Worm (Caenorhabditis elegans): Measurements from ENCODE around the gene vps-24.

Gene vps-24

ce11 chrII:5031612-5032011 lies 37.8 kb downstream of the vps-24 start, which contains the start of gene wdr-83:
Gene wdr-83 (minus strand): TSS chrII:5031712.
- TF ChIP-seq klf-2 (GFP tag; conservative IDR thresholded peaks at IDR 0.05) = no peak
- no peak for TF ChIP-seq flt-1 (GFP tag; IDR thresholded peaks at IDR 0.05)
- no peak for TF ChIP-seq T22C8.4 (GFP tag; IDR thresholded peaks at IDR 0.05)
- TF ChIP-seq tab-1 (GFP tag; IDR thresholded peaks at IDR 0.05) = no peak
- no peak for TF ChIP-seq ref-1 (GFP tag; conservative IDR thresholded peaks at IDR 0.05)
- TF ChIP-seq med-1 (GFP tag; optimal IDR thresholded peaks at IDR 0.05; ENCODE audit: insufficient read depth) = no peak
- no peak for TF ChIP-seq ztf-23 (GFP tag; IDR thresholded peaks at IDR 0.05)
- TF ChIP-seq ztf-29 (GFP tag; IDR thresholded peaks at IDR 0.05) = no peak
- no peak for TF ChIP-seq cog-1 (tag; optimal IDR thresholded peaks at IDR 0.05)

ce11 chrII:5032669-5033068 lies 38.9 kb downstream of the vps-24 start:
- peak; percentile 93 for TF ChIP-seq ref-1 (GFP tag; conservative IDR thresholded peaks at IDR 0.05)
- peak; percentile 74 for TF ChIP-seq med-1 (GFP tag; optimal IDR thresholded peaks at IDR 0.05; ENCODE audit: insufficient read depth)
- TF ChIP-seq klf-2 (GFP tag; conservative IDR thresholded peaks at IDR 0.05) = peak; percentile 89
- TF ChIP-seq ztf-29 (GFP tag; IDR thresholded peaks at IDR 0.05) = peak; percentile 99
- peak; percentile 95 for TF ChIP-seq cog-1 (tag; optimal IDR thresholded peaks at IDR 0.05)
- peak; percentile 97 for TF ChIP-seq tab-1 (GFP tag; IDR thresholded peaks at IDR 0.05)
- TF ChIP-seq ztf-23 (GFP tag; IDR thresholded peaks at IDR 0.05) = peak; percentile 93
- TF ChIP-seq T22C8.4 (GFP tag; IDR thresholded peaks at IDR 0.05) = peak; percentile 95
- peak; percentile 97 for TF ChIP-seq flt-1 (GFP tag; IDR thresholded peaks at IDR 0.05)

ce11 chrII:5033935-5034334 lies 40.1 kb downstream of the vps-24 start, which contains the start of gene F33G12.3:
Gene F33G12.3 (minus strand): TSS chrII:5034035.
- TF ChIP-seq ztf-23 (GFP tag; IDR thresholded peaks at IDR 0.05) = no peak
- no peak for TF ChIP-seq klf-2 (GFP tag; conservative IDR thresholded peaks at IDR 0.05)
- no peak for TF ChIP-seq ref-1 (GFP tag; conservative IDR thresholded peaks at IDR 0.05)
- no peak for TF ChIP-seq med-1 (GFP tag; optimal IDR thresholded peaks at IDR 0.05; ENCODE audit: insufficient read depth)
- no peak for TF ChIP-seq cog-1 (tag; optimal IDR thresholded peaks at IDR 0.05)

- TF ChIP-seq ztf-23 (GFP tag; IDR thresholded peaks at IDR 0.05) (no peak), med-1 (GFP tag; optimal IDR thresholded peaks at IDR 0.05; ENCODE audit: insufficient read depth) (no peak), T22C8.4 (GFP tag; IDR thresholded peaks at IDR 0.05) (no peak), flt-1 (GFP tag; IDR thresholded peaks at IDR 0.05) (no peak), cog-1 (tag; optimal IDR thresholded peaks at IDR 0.05) (no peak), tab-1 (GFP tag; IDR thresholded peaks at IDR 0.05) (no peak), ztf-29 (GFP tag; IDR thresholded peaks at IDR 0.05) (no peak), klf-2 (GFP tag; conservative IDR thresholded peaks at IDR 0.05) (no peak), ref-1 (GFP tag; conservative IDR thresholded peaks at IDR 0.05) (no peak)
These were observed 42.3 kb downstream of the vps-24 start, which contains the start of gene lrr-1 for ce11 chrII:5036128-5036527. Gene lrr-1 (minus strand): TSS chrII:5036439.

- TF ChIP-seq ref-1 (GFP tag; conservative IDR thresholded peaks at IDR 0.05) = no peak
- TF ChIP-seq med-1 (GFP tag; optimal IDR thresholded peaks at IDR 0.05; ENCODE audit: insufficient read depth) = no peak
- no peak for TF ChIP-seq cog-1 (tag; optimal IDR thresholded peaks at IDR 0.05)
- no peak for TF ChIP-seq T22C8.4 (GFP tag; IDR thresholded peaks at IDR 0.05)
- TF ChIP-seq flt-1 (GFP tag; IDR thresholded peaks at IDR 0.05) = no peak
- TF ChIP-seq ztf-29 (GFP tag; IDR thresholded peaks at IDR 0.05) = no peak
- TF ChIP-seq tab-1 (GFP tag; IDR thresholded peaks at IDR 0.05) = no peak
- no peak for TF ChIP-seq ztf-23 (GFP tag; IDR thresholded peaks at IDR 0.05)
These were observed 46.1 kb downstream of the vps-24 start, which contains the start of gene golg-2 for ce11 chrII:5039912-5040311. Gene golg-2 (minus strand): TSS chrII:5040091.

- TF ChIP-seq ref-1 (GFP tag; conservative IDR thresholded peaks at IDR 0.05) (no peak), ztf-29 (GFP tag; IDR thresholded peaks at IDR 0.05) (no peak), med-1 (GFP tag; optimal IDR thresholded peaks at IDR 0.05; ENCODE audit: insufficient read depth) (no peak), cog-1 (tag; optimal IDR thresholded peaks at IDR 0.05) (no peak), flt-1 (GFP tag; IDR thresholded peaks at IDR 0.05) (no peak), klf-2 (GFP tag; conservative IDR thresholded peaks at IDR 0.05) (no peak), ztf-23 (GFP tag; IDR thresholded peaks at IDR 0.05) (no peak), T22C8.4 (GFP tag; IDR thresholded peaks at IDR 0.05) (no peak), tab-1 (GFP tag; IDR thresholded peaks at IDR 0.05) (no peak)
These were observed 46.9 kb downstream of the vps-24 start, which contains the start of gene F33G12.7 for ce11 chrII:5040631-5041156. Gene F33G12.7 (minus strand): TSS chrII:5040681.

ce11 chrII:5042381-5042930 lies 48.7 kb downstream of the vps-24 start:
- no peak for TF ChIP-seq ref-1 (GFP tag; conservative IDR thresholded peaks at IDR 0.05)
- no peak for TF ChIP-seq cog-1 (tag; optimal IDR thresholded peaks at IDR 0.05)
- no peak for TF ChIP-seq ztf-29 (GFP tag; IDR thresholded peaks at IDR 0.05)
- no peak for TF ChIP-seq T22C8.4 (GFP tag; IDR thresholded peaks at IDR 0.05)
- TF ChIP-seq klf-2 (GFP tag; conservative IDR thresholded peaks at IDR 0.05) = no peak
- TF ChIP-seq med-1 (GFP tag; optimal IDR thresholded peaks at IDR 0.05; ENCODE audit: insufficient read depth) = no peak
- TF ChIP-seq tab-1 (GFP tag; IDR thresholded peaks at IDR 0.05) = no peak
- TF ChIP-seq flt-1 (GFP tag; IDR thresholded peaks at IDR 0.05) = no peak
- TF ChIP-seq ztf-23 (GFP tag; IDR thresholded peaks at IDR 0.05) = no peak
